Worm (Caenorhabditis elegans): Measurements from ENCODE around the gene haly-1.

ce11 chrX:10864322-10864721 is 32.1 kb downstream of the haly-1 start, which contains the start of gene pgp-8:
- TF ChIP-seq ama-1 (optimal IDR thresholded peaks at IDR 0.05) (no peak), elt-2 (tag; optimal IDR thresholded peaks at IDR 0.05) (no peak), ceh-9 (tag; optimal IDR thresholded peaks at IDR 0.05) (no peak), ceh-22 (tag; optimal IDR thresholded peaks at IDR 0.05) (no peak), dve-1 (tag; optimal IDR thresholded peaks at IDR 0.05) (no peak), lim-6 (tag; optimal IDR thresholded peaks at IDR 0.05) (no peak), hlh-30 (tag; optimal IDR thresholded peaks at IDR 0.05; ENCODE audit: insufficient read depth) (no peak)
